Fruit fly (Drosophila melanogaster) whole organism: ENCODE measurements around the gene Phae2.

ENCODE experiments used
- CG8478 ChIP-seq: fragments of >200 bp; optimal IDR thresholded peaks from 2 replicates; lab custom pipeline; 2018; ENCODE audit warnings: inconsistent platforms
- Dll ChIP-seq: fragments of >200 bp; optimal IDR thresholded peaks from 2 replicates; lab custom pipeline; 2017
- EcR ChIP-seq, 2 experiments: fragments of >200 bp; optimal IDR thresholded peaks; 2 replicates each; lab custom pipeline; 2017; ENCODE audit warnings: missing biosample characterization in 2 of 2, missing genetic modification characterization in 2 of 2, missing genetic modification reagents in 2 of 2
- pan ChIP-seq: fragments of >200 bp; optimal IDR thresholded peaks from 2 replicates; lab custom pipeline; 2017
- psq ChIP-seq: fragments of >200 bp; optimal IDR thresholded peaks from 2 replicates; lab custom pipeline; 2017
- usp ChIP-seq: fragments of >200 bp; optimal IDR thresholded peaks from 2 replicates; lab custom pipeline; 2017; ENCODE audit warnings: missing biosample characterization, missing genetic modification characterization, mixed read lengths

Phae2 gene

dm6 chr2L:12087442-12087841 lies 23.5 kb upstream of the Phae2 start:
- TF ChIP-seq pan (lab: Kevin White, UChicago) (no peak), psq (no peak), usp (GFP tag; lab: Kevin White, UChicago) (no peak), CG8478 (lab: Kevin White, UChicago) (no peak), EcR (GFP tag; optimal IDR thresholded peaks at IDR 0.05; lab: Kevin White, UChicago) (no peak), Dll (no peak)

- no peak for TF ChIP-seq Dll
- no peak for TF ChIP-seq psq
- no peak for TF ChIP-seq usp (GFP tag; lab: Kevin White, UChicago)
- TF ChIP-seq CG8478 (lab: Kevin White, UChicago) = no peak
- no peak for TF ChIP-seq pan (lab: Kevin White, UChicago)
- no peak for TF ChIP-seq EcR (GFP tag; optimal IDR thresholded peaks at IDR 0.05; lab: Kevin White, UChicago)
These were observed 21.8 kb upstream of the Phae2 start for dm6 chr2L:12089145-12089544.

DNA sequence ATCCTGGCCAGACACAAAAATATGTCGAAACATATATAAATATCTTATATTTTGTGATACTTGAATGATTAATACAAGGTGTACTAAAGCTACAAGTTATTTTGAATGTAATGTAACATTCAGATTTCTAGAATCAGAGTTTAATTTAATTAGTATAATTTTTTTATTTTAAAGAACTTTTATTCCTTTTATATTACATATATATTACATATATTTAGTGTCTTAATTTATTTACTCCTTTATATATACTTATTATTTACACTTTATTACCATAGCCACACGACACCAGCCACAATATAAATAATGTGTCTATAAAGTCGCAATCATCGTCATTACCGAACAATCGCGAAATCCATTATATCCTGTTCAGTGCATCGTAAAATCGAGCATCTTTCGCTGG lies 19.4 kb upstream of the Phae2 start, which contains the start of gene Pex19:
Gene Pex19 (plus strand): TSS at position 301 of the 400 bp plus-strand sequence.
- TF ChIP-seq pan (lab: Kevin White, UChicago) = no peak
- no peak for TF ChIP-seq usp (GFP tag; lab: Kevin White, UChicago)
- TF ChIP-seq CG8478 (lab: Kevin White, UChicago) = no peak

DNA sequence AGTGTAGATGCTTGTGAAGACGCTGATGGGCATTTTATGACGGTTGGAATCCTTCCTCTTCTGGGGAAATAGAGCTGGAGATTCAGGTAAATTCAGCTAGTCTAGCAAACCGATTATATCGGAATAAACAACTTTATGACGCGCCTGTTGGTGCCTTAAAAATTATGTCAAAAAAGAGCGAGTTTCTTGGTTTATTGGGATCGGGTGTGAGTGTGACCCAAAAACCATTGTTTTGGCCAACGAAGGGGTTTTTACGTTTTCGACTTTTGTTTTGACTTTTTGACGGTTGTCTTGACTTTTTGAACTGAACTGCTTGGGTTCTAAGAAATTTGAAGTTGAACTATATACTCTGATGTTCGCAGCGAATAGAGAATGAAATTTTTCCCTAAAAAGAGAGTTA lies 18.9 kb upstream of the Phae2 start:
- TF ChIP-seq EcR (GFP tag; optimal IDR thresholded peaks at IDR 0.05; lab: Kevin White, UChicago) (no peak), pan (lab: Kevin White, UChicago) (no peak), usp (GFP tag; lab: Kevin White, UChicago) (no peak), psq (no peak), Dll (no peak), CG8478 (lab: Kevin White, UChicago) (no peak)

DNA sequence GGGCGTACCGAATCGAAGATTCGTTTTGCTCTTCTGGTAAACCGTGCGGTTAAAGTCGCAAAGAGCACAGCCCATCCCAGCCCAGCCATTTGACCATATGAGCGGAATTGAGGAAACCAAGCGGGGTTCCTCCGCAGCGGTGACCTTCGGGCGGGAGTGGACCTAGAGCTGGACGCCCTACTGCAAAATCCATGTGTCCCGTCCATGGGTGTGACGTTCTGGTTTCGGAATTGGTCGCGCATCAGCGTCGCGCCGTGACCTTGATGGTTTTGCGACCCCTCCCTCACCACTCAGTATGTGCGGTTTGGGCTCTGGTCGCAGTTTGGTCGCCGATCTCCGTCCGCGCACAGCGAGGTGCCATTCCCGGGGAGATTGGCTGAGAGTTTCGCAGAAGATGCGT lies 18.2 kb upstream of the Phae2 start:
- TF ChIP-seq pan (lab: Kevin White, UChicago) = no peak
- TF ChIP-seq usp (GFP tag; lab: Kevin White, UChicago) = no peak
- no peak for TF ChIP-seq EcR (GFP tag; optimal IDR thresholded peaks at IDR 0.05; lab: Kevin White, UChicago)
- no peak for TF ChIP-seq psq
- TF ChIP-seq Dll = no peak
- TF ChIP-seq CG8478 (lab: Kevin White, UChicago) = no peak

dm6 chr2L:12093652-12094051 lies 17.3 kb upstream of the Phae2 start:
- TF ChIP-seq CG8478 (lab: Kevin White, UChicago) (no peak), EcR (GFP tag; optimal IDR thresholded peaks at IDR 0.05; lab: Kevin White, UChicago) (no peak), psq (no peak), pan (lab: Kevin White, UChicago) (no peak), usp (GFP tag; lab: Kevin White, UChicago) (no peak), Dll (no peak)

dm6 chr2L:12096396-12096813 lies 14.5 kb upstream of the Phae2 start, which contains the start of the genes CG6712 and Mt2:
Gene CG6712 (minus strand): TSS chr2L:12096511.
Gene Mt2 (plus strand): TSS chr2L:12096525.
- TF ChIP-seq CG8478 (lab: Kevin White, UChicago) (no peak), Dll (no peak), usp (GFP tag; lab: Kevin White, UChicago) (no peak), EcR (GFP tag; optimal IDR thresholded peaks at IDR 0.05; lab: Kevin White, UChicago) (no peak), pan (lab: Kevin White, UChicago) (no peak), psq (no peak)

- no peak for TF ChIP-seq CG8478 (lab: Kevin White, UChicago)
- TF ChIP-seq pan (lab: Kevin White, UChicago) = no peak
- TF ChIP-seq Dll = no peak
- no peak for TF ChIP-seq usp (GFP tag; lab: Kevin White, UChicago)
- TF ChIP-seq psq = no peak
- TF ChIP-seq EcR (GFP tag; optimal IDR thresholded peaks at IDR 0.05; lab: Kevin White, UChicago) = no peak
These were observed 13.2 kb upstream of the Phae2 start, which contains the start of gene Ced-12 for dm6 chr2L:12097698-12098097. Gene Ced-12 (plus strand): TSS chr2L:12097838.

DNA sequence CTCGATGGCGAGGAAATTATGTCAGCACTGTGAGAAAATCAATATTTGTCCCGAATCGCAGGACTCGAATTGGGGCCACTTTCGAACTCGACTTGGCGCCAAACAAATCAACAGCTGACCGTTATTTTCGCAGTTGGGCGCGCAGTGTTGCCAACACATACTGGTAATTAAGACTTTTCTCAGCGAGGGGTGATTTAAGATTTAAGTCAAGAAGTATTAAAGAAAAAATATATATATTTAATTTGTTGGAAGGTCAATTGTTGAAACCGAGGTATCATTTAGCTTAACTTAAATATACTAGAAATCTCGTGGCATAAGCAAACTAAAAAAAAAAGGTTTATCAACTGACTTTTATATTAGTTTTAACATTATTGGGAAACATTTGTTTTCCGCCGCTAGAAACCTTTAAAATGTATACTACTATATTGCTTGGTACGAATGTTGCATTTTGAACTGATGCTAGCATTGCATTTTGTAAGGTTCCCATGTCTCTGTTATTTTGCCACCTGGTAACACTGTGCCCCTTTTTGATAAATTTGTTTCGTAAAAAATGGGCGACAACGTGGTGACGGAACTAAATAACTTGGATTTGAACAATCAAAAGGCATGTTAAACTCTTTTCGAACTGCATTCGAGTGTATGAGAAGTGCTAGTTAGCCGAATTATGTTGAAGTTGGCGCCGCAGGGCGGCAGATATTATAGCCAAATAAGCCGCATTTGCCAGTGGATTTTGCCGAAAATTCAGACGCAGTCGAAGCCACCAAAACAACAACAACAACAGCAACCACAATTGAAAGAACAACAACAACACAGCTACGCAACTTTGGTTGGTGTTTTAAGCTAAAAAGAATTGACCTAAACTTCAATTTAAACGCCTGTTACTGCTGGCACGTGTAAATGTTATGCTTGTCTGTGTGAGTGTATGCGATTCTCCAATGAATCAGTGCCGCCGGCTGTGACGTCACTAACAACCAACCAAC lies 7.4 kb upstream of the Phae2 start, which contains the start of the genes Patsas and ThrRS:
Gene Patsas (minus strand): TSS at position 55 of the 980 bp plus-strand sequence.
Gene ThrRS (plus strand): TSS at position 521 of the 980 bp plus-strand sequence.
- TF ChIP-seq usp (GFP tag; lab: Kevin White, UChicago) (no peak), EcR (GFP tag; optimal IDR thresholded peaks at IDR 0.05; lab: Kevin White, UChicago) (no peak), psq (no peak), CG8478 (lab: Kevin White, UChicago) (no peak), pan (lab: Kevin White, UChicago) (no peak), Dll (no peak)

dm6 chr2L:12107087-12107486 lies 3.8 kb upstream of the Phae2 start:
- TF ChIP-seq CG8478 (lab: Kevin White, UChicago) (no peak), usp (GFP tag; lab: Kevin White, UChicago) (no peak), pan (lab: Kevin White, UChicago) (no peak), EcR (GFP tag; optimal IDR thresholded peaks at IDR 0.05; lab: Kevin White, UChicago) (no peak), Dll (no peak), psq (no peak)

DNA sequence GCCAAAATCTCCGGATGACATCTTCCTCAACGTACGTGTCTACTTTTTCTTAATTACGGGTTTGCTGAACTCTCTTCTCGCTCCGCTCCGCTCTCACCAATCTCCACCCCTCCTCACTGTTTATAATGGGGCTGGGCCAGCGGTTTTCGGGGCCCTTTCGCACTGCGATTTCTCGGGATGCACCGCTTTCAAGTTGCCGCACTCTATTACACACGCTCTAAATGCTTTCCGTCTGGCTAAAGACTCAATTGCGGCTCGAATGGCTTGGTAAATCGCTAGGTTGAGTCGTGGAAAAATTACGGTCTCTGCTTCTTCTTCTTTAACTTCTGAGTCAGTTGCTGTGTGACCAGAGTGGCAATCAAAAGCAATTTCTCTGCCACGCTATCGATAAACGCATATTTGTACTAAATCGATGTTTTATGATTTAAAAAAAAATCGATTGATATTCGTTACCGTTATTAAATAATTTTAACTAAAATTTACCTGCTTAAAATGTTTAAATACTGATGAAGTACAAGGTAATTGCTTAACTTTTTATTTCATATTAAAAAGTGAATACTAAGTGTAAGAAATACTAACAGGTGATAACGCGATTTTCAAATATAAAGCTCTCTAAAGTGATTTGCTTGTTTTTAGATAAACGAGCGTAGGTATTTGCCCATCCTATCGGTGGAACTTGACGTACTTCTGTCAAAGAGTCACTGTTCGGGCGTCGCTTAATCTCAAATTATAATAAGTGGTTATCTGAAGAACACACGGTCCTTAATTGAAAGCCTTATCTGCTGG lies 1.9 kb upstream of the Phae2 start, which contains the start of the genes Rab6 and Phae1:
Gene Rab6 (minus strand): TSS at position 338 of the 786 bp plus-strand sequence.
Gene Phae1 (plus strand): TSS at position 639 of the 786 bp plus-strand sequence.
- TF ChIP-seq EcR (GFP tag; optimal IDR thresholded peaks at IDR 0.05; lab: Kevin White, UChicago) = no peak
- no peak for TF ChIP-seq pan (lab: Kevin White, UChicago)
- peak; percentile 68 for TF ChIP-seq Dll
- TF ChIP-seq usp (GFP tag; lab: Kevin White, UChicago) = no peak
